Worm (Caenorhabditis elegans) whole organism, young adult: ENCODE results near the gene W09G10.9.

Experiments
- B0035.1 ChIP-seq: sonication (generic microtip); optimal IDR thresholded peaks from 2 replicates; lab custom pipeline; 2016; ENCODE audit warnings: missing genetic modification characterization, mild to moderate bottlenecking, missing compliant biosample characterization, missing genotype, missing genetic modification reagents
- ceh-91 ChIP-seq: fragments of 200-800 bp; sonication (Bioruptor generic); IDR thresholded peaks from 2 replicates; pipeline ENCODE4 v1.3.6; 2022; ENCODE audit warnings: missing genetic modification reagents, missing genetic modification characterization, missing compliant biosample characterization
- dox-1 ChIP-seq: fragments of 200-800 bp; sonication (Bioruptor generic); IDR thresholded peaks from 2 replicates; pipeline ENCODE4 v1.3.6; 2022; ENCODE audit warnings: missing genetic modification reagents, missing genetic modification characterization, missing compliant biosample characterization
- efl-1 ChIP-seq: fragments of 150-350 bp; optimal IDR thresholded peaks from 2 replicates; lab custom pipeline; 2014; ENCODE audit warnings: missing biosample characterization, missing genetic modification reagents, missing genetic modification characterization
- rec-8 ChIP-seq, 2 experiments: sonication (generic microtip); optimal IDR thresholded peaks; 2 replicates each; lab custom pipeline; 2016; ENCODE audit warnings: mild to moderate bottlenecking in 2 of 2, missing genetic modification characterization in 2 of 2, missing genetic modification reagents in 2 of 2, missing genotype in 2 of 2, missing biosample characterization in 1 of 2, missing compliant biosample characterization in 1 of 2, moderate library complexity in 1 of 2
- tbx-9 ChIP-seq: sonication (generic microtip); optimal IDR thresholded peaks from 2 replicates; lab custom pipeline; 2016; ENCODE audit warnings: borderline replicate concordance, missing genetic modification characterization, inconsistent platforms, missing compliant biosample characterization

ce11 chrII:3555281-3555680, 33.7 kb downstream of the W09G10.9 start:
- TF ChIP-seq B0035.1 (tag; lab: Kevin White, UChicago) (no peak), tbx-9 (tag; lab: Kevin White, UChicago) (no peak), rec-8 (tag; optimal IDR thresholded peaks at IDR 0.05; lab: Kevin White, UChicago) (no peak), efl-1 (GFP tag; lab: Kevin White, UChicago) (no peak), dox-1 (no peak), ceh-91 (no peak)
